Fruit fly (Drosophila melanogaster) whole organism, prepupa: ENCODE data around the gene Cyp18a1.

Experiments used
- CG11762 ChIP-seq: fragments of 200-800 bp; sonication (Bioruptor generic); optimal IDR thresholded peaks from 3 replicates; lab custom pipeline; 2016; ENCODE audit warnings: missing biosample characterization, missing genetic modification characterization; ENCODE audit not compliant: insufficient read depth
- CG15336 ChIP-seq: fragments of 200-800 bp; sonication (Bioruptor generic); IDR thresholded peaks from 2 replicates; pipeline ENCODE4 v1.3.6; 2022; ENCODE audit warnings: missing biosample characterization, missing genetic modification characterization
- CG6792 ChIP-seq: fragments of 200-800 bp; sonication (Bioruptor generic); optimal IDR thresholded peaks from 3 replicates; lab custom pipeline; 2016; ENCODE audit warnings: missing biosample characterization, missing genetic modification characterization
- CG6854 ChIP-seq: fragments of 200-800 bp; sonication (Bioruptor generic); optimal IDR thresholded peaks from 2 replicates; lab custom pipeline; 2017; ENCODE audit warnings: missing biosample characterization, mild to moderate bottlenecking, missing genetic modification characterization
- CG8319 ChIP-seq: fragments of 200-800 bp; sonication (Bioruptor generic); optimal IDR thresholded peaks from 3 replicates; lab custom pipeline; 2016; ENCODE audit warnings: missing biosample characterization, missing genetic modification characterization
- Ets21C ChIP-seq: fragments of 200-800 bp; sonication (Bioruptor generic); optimal IDR thresholded peaks from 3 replicates; lab custom pipeline; 2016; ENCODE audit warnings: missing biosample characterization, missing genetic modification characterization
- Hr4 ChIP-seq: fragments of 200-800 bp; sonication (Bioruptor generic); optimal IDR thresholded peaks from 3 replicates; lab custom pipeline; 2016; ENCODE audit warnings: missing biosample characterization, missing genetic modification characterization
- eg ChIP-seq: fragments of 200-800 bp; sonication (Bioruptor generic); IDR thresholded peaks from 3 replicates; pipeline ENCODE4 v1.3.6; 2022; ENCODE audit warnings: missing biosample characterization, missing genetic modification characterization
- fkh ChIP-seq: fragments of 200-800 bp; sonication (Bioruptor generic); optimal IDR thresholded peaks from 3 replicates; lab custom pipeline; 2017; ENCODE audit warnings: missing biosample characterization, mild to moderate bottlenecking, missing genetic modification characterization, moderate library complexity
- lz ChIP-seq: fragments of 200-800 bp; sonication (Bioruptor generic); optimal IDR thresholded peaks from 3 replicates; lab custom pipeline; 2016; ENCODE audit warnings: missing biosample characterization, missing genetic modification characterization
- net ChIP-seq: fragments of 200-800 bp; sonication (Bioruptor generic); optimal IDR thresholded peaks from 3 replicates; lab custom pipeline; 2016; ENCODE audit warnings: missing biosample characterization, missing genetic modification characterization
- salr ChIP-seq, 2 experiments: fragments of 200-800 bp; sonication (Bioruptor generic); optimal IDR thresholded peaks; 3 replicates each; lab custom pipeline; 2016 to 2018; ENCODE audit warnings: missing biosample characterization in 2 of 2, missing genetic modification characterization in 2 of 2, mild to moderate bottlenecking in 1 of 2
- spab ChIP-seq: fragments of 200-800 bp; sonication (Bioruptor generic); optimal IDR thresholded peaks from 2 replicates; lab custom pipeline; 2017; ENCODE audit warnings: missing biosample characterization, mild to moderate bottlenecking, missing genetic modification characterization, missing genetic modification reagents

DNA sequence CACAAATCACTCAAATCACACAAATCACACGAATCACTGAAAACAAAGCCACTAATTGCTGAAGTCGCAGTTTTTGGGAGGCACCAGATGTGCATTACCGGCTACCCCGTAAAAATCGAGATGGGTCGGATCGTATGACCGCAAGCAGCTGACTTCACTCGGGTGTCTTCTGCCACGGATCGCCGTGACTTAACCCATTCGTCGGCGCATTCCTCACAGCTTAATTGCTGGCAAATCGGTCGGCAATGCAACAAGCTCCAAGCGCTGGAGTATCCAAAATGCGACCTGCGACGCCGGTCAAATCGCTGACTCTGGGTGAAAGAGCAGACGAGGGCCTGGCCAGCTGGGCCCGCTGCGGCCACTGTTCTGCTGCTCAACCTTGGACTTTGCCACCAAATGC is 10.0 kb downstream of the Cyp18a1 start:
- TF ChIP-seq CG6792 (GFP tag; lab: Kevin White, UChicago) (no peak), spab (no peak), CG15336 (GFP tag; lab: Robert Waterston, UW) (no peak), CG6854 (GFP tag; lab: Kevin White, UChicago) (no peak), net (GFP tag; lab: Kevin White, UChicago) (no peak), CG11762 (GFP tag; lab: Kevin White, UChicago) (no peak), lz (GFP tag; lab: Kevin White, UChicago) (no peak), fkh (GFP tag; lab: Kevin White, UChicago) (no peak), CG8319 (GFP tag; lab: Kevin White, UChicago) (no peak), Hr4 (GFP tag; lab: Kevin White, UChicago) (no peak), eg (no peak), salr (GFP tag; optimal IDR thresholded peaks at IDR 0.05; lab: Kevin White, UChicago) (no peak), Ets21C (GFP tag; lab: Kevin White, UChicago) (no peak)
